Fruit fly (Drosophila melanogaster): ENCODE results near the gene Gabat.

Gene Gabat

dm6 chr3L:20002482-20003234, 2.2 kb upstream of the Gabat start, which contains the start of gene CG7668 (continued):
- TF ChIP-seq CG3407 (GFP tag; optimal IDR thresholded peaks at IDR 0.05), result peak; percentile 76
- peak; percentile 81 for TF ChIP-seq gfzf (GFP tag; optimal IDR thresholded peaks at IDR 0.05)
- TF ChIP-seq CG7987 (GFP tag; optimal IDR thresholded peaks at IDR 0.05), result peak; percentile 86
- peak; percentile 86 for TF ChIP-seq CG11085 (GFP tag; IDR thresholded peaks at IDR 0.05)
- TF ChIP-seq Dad (GFP tag; optimal IDR thresholded peaks at IDR 0.05), result peak; percentile 74
- peak; percentile 88 for TF ChIP-seq CG10267 (tag; optimal IDR thresholded peaks at IDR 0.05)
- TF ChIP-seq CG13624 (GFP tag; optimal IDR thresholded peaks at IDR 0.05), result peak; percentile 83

DNA sequence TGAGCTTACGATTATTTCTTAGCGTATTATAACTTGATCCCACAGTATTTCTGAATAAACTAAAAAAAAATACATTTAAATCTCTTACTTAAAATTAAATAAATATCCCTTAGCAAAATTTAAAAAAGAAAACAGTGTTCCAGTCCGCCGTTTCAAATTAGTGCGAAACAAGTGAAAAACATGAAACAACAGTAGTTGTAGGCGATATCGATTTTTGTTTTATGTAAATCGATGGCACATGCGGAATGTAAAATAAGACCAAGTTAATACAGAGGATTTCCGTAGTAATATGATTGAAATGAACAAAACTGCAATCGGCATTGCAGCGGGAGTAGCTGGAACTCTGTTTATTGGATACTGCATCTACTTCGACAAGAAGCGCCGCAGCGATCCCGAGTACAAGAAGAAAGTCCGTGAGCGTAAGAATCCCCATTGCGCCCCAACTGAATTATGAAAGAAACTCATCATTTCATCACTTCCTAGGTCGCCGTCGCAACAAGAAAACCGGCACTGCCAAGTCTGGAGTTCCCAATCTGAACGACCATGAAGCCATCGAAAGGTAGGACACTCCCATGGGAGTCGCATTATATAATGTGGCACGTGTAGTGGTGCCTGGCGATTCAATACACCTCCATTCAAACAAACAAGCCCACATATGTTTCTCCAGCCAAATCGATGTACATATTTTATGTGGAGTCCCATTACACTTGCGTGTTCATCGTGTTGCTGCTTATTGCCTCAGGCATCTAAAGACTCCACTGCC, 573 bp upstream of the Gabat start:
- TF ChIP-seq CG18262 (tag; optimal IDR thresholded peaks at IDR 0.05) (no peak), shn (GFP tag; optimal IDR thresholded peaks at IDR 0.05) (no peak), p53 (GFP tag; optimal IDR thresholded peaks at IDR 0.05) (no peak), insv (GFP tag; optimal IDR thresholded peaks at IDR 0.05) (peak in 1 of 2 experiments; percentile 24), dimm (GFP tag; IDR thresholded peaks at IDR 0.05) (no peak), stwl (tag; optimal IDR thresholded peaks at IDR 0.05) (peak; percentile 37), Bgb (GFP tag; IDR thresholded peaks at IDR 0.05; ENCODE audit: partially characterized antibody) (no peak), Hey (tag; optimal IDR thresholded peaks at IDR 0.05) (no peak), CG30020 (tag; optimal IDR thresholded peaks at IDR 0.05) (peak; percentile 99), CG16863 (GFP tag; optimal IDR thresholded peaks at IDR 0.05) (no peak), CG14965 (GFP tag; optimal IDR thresholded peaks at IDR 0.05; ENCODE audit: borderline replicate concordance) (no peak), CG34422 (GFP tag; IDR thresholded peaks at IDR 0.05) (no peak), CG2712 (tag; optimal IDR thresholded peaks at IDR 0.05) (no peak), NC2β (GFP tag; optimal IDR thresholded peaks at IDR 0.05) (no peak), disco-r (GFP tag; optimal IDR thresholded peaks at IDR 0.05) (no peak), Six4 (GFP tag; optimal IDR thresholded peaks at IDR 0.05) (no peak), Fer3 (tag; optimal IDR thresholded peaks at IDR 0.05) (no peak), CG9727 (GFP tag; optimal IDR thresholded peaks at IDR 0.05) (no peak), H2.0 (GFP tag; IDR thresholded peaks at IDR 0.05) (no peak), CG9876 (GFP tag; optimal IDR thresholded peaks at IDR 0.05) (no peak), sug (tag; optimal IDR thresholded peaks at IDR 0.05) (no peak), Aef1 (GFP tag; IDR thresholded peaks at IDR 0.05) (no peak), seq (GFP tag; IDR thresholded peaks at IDR 0.05) (no peak), CG4854 (GFP tag; optimal IDR thresholded peaks at IDR 0.05) (no peak), CG14667 (GFP tag; IDR thresholded peaks at IDR 0.05) (no peak), CG17568 (GFP tag; optimal IDR thresholded peaks at IDR 0.05) (no peak), CG6654 (GFP tag; optimal IDR thresholded peaks at IDR 0.05) (no peak), Hr39 (optimal IDR thresholded peaks at IDR 0.05) (no peak), Nf-YC (tag; optimal IDR thresholded peaks at IDR 0.05) (no peak), CG10654 (GFP tag; optimal IDR thresholded peaks at IDR 0.05) (no peak), gfzf (GFP tag; optimal IDR thresholded peaks at IDR 0.05) (no peak), HLH54F (GFP tag; optimal IDR thresholded peaks at IDR 0.05) (no peak), ash1 (GFP tag; optimal IDR thresholded peaks at IDR 0.05) (no peak), Ets97D (GFP tag; optimal IDR thresholded peaks at IDR 0.05) (no peak), CG3838 (GFP tag; optimal IDR thresholded peaks at IDR 0.05) (no peak), CG1024 (GFP tag; IDR thresholded peaks at IDR 0.05) (peak; percentile 92), CG15073 (GFP tag; optimal IDR thresholded peaks at IDR 0.05) (no peak), CG7786 (GFP tag; optimal IDR thresholded peaks at IDR 0.05) (no peak), CG8924 (tag; optimal IDR thresholded peaks at IDR 0.05) (no peak), CTCF (GFP tag; optimal IDR thresholded peaks at IDR 0.05) (no peak), sd (tag; optimal IDR thresholded peaks at IDR 0.05) (no peak), jing (GFP tag; optimal IDR thresholded peaks at IDR 0.05) (no peak)
